Worm (Caenorhabditis elegans): Measurements from ENCODE around the gene math-13.

The math-13 gene

DNA sequence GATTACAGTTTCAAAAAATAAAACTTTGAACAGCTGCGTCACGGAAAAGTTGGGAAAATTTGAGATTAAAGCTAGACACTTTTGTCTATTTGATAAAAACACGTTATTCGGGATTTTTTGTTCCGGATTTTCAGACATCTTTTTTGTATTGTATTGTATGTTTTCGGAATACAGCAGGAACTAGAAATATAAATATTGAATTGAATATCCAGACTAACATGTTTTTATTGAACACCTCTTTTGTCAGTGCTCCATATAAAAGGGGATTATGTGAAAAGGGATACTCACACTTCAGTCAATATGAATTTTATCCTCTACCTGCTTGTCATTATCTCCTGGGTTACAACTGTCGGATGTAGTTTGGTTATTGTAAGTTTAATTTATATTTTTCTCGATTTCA is 18.2 kb downstream of the math-13 start, which contains the start of gene C16C4.1:
Gene C16C4.1 (plus strand): TSS at position 301 of the 400 bp plus-strand sequence.
- no peak for TF ChIP-seq hlh-30 (tag; optimal IDR thresholded peaks at IDR 0.05; ENCODE audit: insufficient read depth)
- TF ChIP-seq F13H6.1 (tag; optimal IDR thresholded peaks at IDR 0.05): no peak
- no peak for TF ChIP-seq ahr-1 (tag; optimal IDR thresholded peaks at IDR 0.05)
- no peak for TF ChIP-seq syd-9 (tag; optimal IDR thresholded peaks at IDR 0.05)
- TF ChIP-seq unc-86 (tag; optimal IDR thresholded peaks at IDR 0.05): no peak
- TF ChIP-seq tbx-2 (tag; optimal IDR thresholded peaks at IDR 0.05): no peak
- no peak for TF ChIP-seq ceh-34 (tag; optimal IDR thresholded peaks at IDR 0.05)
- TF ChIP-seq pha-2 (tag; optimal IDR thresholded peaks at IDR 0.05): no peak
- no peak for TF ChIP-seq pros-1 (tag; optimal IDR thresholded peaks at IDR 0.05)

DNA sequence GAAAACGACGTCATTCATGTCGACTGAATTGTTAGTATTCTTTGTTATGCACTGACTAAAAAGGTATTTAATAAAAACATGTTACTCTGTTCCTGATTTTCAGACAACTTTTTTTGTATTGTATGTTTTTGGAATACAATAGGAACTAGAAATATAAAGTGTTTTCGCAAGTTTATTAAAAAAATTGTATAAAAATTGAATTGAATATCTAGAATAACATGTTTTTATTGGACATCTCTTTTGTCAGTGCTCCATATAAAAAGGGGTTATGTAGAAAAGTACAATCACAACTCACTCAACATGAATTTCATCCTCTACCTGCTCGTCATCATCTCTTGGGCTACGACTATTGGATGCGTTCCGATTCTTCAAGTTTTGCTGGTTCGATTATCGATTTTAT is 19.5 kb downstream of the math-13 start, which contains the start of gene C46F9.5:
Gene C46F9.5 (plus strand): TSS at position 301 of the 400 bp plus-strand sequence.
- no peak for TF ChIP-seq tbx-2 (tag; optimal IDR thresholded peaks at IDR 0.05)
- TF ChIP-seq dmd-4 (tag; optimal IDR thresholded peaks at IDR 0.05; ENCODE audit: borderline replicate concordance): no peak
- no peak for TF ChIP-seq rnt-1 (tag; optimal IDR thresholded peaks at IDR 0.05)
- no peak for TF ChIP-seq hlh-13 (GFP tag; optimal IDR thresholded peaks at IDR 0.05)
- no peak for TF ChIP-seq ceh-14 (tag; optimal IDR thresholded peaks at IDR 0.05)
- no peak for TF ChIP-seq nhr-232 (tag; optimal IDR thresholded peaks at IDR 0.05)
- no peak for TF ChIP-seq fax-1 (tag; optimal IDR thresholded peaks at IDR 0.05)
- no peak for TF ChIP-seq lim-6 (tag; optimal IDR thresholded peaks at IDR 0.05)
- no peak for TF ChIP-seq nhr-11 (tag; optimal IDR thresholded peaks at IDR 0.05)
- TF ChIP-seq odd-2 (tag; optimal IDR thresholded peaks at IDR 0.05): no peak
- TF ChIP-seq nfya-1 (tag; optimal IDR thresholded peaks at IDR 0.05): no peak
- TF ChIP-seq ceh-22 (tag; optimal IDR thresholded peaks at IDR 0.05): no peak
- no peak for TF ChIP-seq Y22D7AL.16 (tag; optimal IDR thresholded peaks at IDR 0.05)
- TF ChIP-seq hlh-15 (tag; optimal IDR thresholded peaks at IDR 0.05): no peak
- no peak for TF ChIP-seq ceh-2 (tag; optimal IDR thresholded peaks at IDR 0.05)
- no peak for TF ChIP-seq ets-4 (tag; optimal IDR thresholded peaks at IDR 0.05)
- TF ChIP-seq F13H6.1 (tag; optimal IDR thresholded peaks at IDR 0.05): no peak
- no peak for TF ChIP-seq pros-1 (tag; optimal IDR thresholded peaks at IDR 0.05)
- TF ChIP-seq C38D4.7 (GFP tag; optimal IDR thresholded peaks at IDR 0.05): no peak
- no peak for TF ChIP-seq K02D7.2 (tag; optimal IDR thresholded peaks at IDR 0.05)

DNA sequence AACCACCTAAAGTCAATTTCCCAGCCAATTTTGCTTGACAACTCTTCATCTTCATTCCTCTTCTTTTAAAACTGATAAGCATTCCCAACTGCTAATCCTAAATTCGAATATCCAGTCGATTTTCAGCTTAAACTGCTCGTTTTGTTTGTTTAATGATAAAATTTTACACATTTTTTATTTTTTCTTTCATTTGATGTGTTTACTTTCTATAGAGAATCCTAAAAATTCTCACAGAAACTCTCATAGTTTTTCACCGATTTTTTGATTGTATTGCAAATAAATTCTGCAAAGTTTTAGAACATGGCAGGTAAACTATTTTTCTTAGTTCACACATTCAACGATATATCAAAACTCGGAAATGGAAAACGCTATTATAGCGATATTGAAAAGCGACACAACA is 20.0 kb downstream of the math-13 start, which contains the start of gene math-25:
Gene math-25 (plus strand): TSS at position 301 of the 400 bp plus-strand sequence.
- TF ChIP-seq pat-9 (tag; optimal IDR thresholded peaks at IDR 0.05) (no peak), madf-2 (tag; optimal IDR thresholded peaks at IDR 0.05) (no peak), unc-55 (GFP tag; optimal IDR thresholded peaks at IDR 0.05) (no peak), ceh-2 (tag; optimal IDR thresholded peaks at IDR 0.05) (no peak), ahr-1 (tag; optimal IDR thresholded peaks at IDR 0.05) (no peak), gmeb-2 (tag; optimal IDR thresholded peaks at IDR 0.05) (no peak), lim-6 (tag; optimal IDR thresholded peaks at IDR 0.05) (no peak), ets-4 (tag; optimal IDR thresholded peaks at IDR 0.05) (no peak), zip-5 (tag; optimal IDR thresholded peaks at IDR 0.05) (no peak), unc-3 (GFP tag; conservative IDR thresholded peaks at IDR 0.05) (no peak), unc-3 (tag; optimal IDR thresholded peaks at IDR 0.05) (no peak), fkh-10 (GFP tag; optimal IDR thresholded peaks at IDR 0.05) (no peak), ceh-48 (tag; optimal IDR thresholded peaks at IDR 0.05) (no peak), hlh-30 (tag; optimal IDR thresholded peaks at IDR 0.05; ENCODE audit: insufficient read depth) (no peak), F13H6.1 (tag; optimal IDR thresholded peaks at IDR 0.05) (no peak), ceh-45 (GFP tag; IDR thresholded peaks at IDR 0.05) (no peak), ceh-9 (tag; optimal IDR thresholded peaks at IDR 0.05) (no peak), ceh-24 (tag; optimal IDR thresholded peaks at IDR 0.05) (no peak)

DNA sequence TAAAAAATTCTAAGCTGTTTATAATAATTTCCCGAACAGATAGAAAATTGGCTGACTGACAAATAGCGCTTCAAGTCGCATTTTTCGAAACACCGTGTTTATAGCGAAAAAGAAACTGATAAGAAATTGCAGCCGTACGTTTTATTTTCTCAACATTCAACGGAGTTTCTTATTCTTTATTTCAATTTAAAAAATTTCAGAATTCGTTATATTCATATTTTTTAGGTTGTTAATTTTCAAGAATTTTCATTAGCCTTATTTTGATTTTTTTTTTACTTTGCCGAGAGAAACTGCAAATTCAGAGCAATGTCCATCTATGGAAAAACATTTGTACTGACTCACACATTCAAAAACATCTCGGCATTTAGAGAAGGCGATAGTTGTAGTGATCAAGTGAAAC is 22.2 kb downstream of the math-13 start, which contains the start of gene C46F9.6:
Gene C46F9.6 (plus strand): TSS at position 301 of the 400 bp plus-strand sequence.
- TF ChIP-seq F13H6.1 (tag; optimal IDR thresholded peaks at IDR 0.05): no peak
- no peak for TF ChIP-seq fax-1 (tag; optimal IDR thresholded peaks at IDR 0.05)
- TF ChIP-seq ceh-2 (tag; optimal IDR thresholded peaks at IDR 0.05): no peak
- TF ChIP-seq C08G9.2 (tag; optimal IDR thresholded peaks at IDR 0.05): no peak
- TF ChIP-seq eyg-1 (tag; optimal IDR thresholded peaks at IDR 0.05): no peak
- no peak for TF ChIP-seq che-1 (tag; optimal IDR thresholded peaks at IDR 0.05)
- no peak for TF ChIP-seq pros-1 (tag; optimal IDR thresholded peaks at IDR 0.05)
- TF ChIP-seq unc-3 (GFP tag; conservative IDR thresholded peaks at IDR 0.05): no peak
- no peak for TF ChIP-seq unc-3 (tag; optimal IDR thresholded peaks at IDR 0.05)
- TF ChIP-seq pax-1 (tag; optimal IDR thresholded peaks at IDR 0.05): no peak
